Worm (Caenorhabditis elegans): ENCODE data around the gene Y54G2A.28.
A peak's percentile ranks its signal among the peaks of the same experiment; 100 is the strongest.

The Y54G2A.28 gene

DNA sequence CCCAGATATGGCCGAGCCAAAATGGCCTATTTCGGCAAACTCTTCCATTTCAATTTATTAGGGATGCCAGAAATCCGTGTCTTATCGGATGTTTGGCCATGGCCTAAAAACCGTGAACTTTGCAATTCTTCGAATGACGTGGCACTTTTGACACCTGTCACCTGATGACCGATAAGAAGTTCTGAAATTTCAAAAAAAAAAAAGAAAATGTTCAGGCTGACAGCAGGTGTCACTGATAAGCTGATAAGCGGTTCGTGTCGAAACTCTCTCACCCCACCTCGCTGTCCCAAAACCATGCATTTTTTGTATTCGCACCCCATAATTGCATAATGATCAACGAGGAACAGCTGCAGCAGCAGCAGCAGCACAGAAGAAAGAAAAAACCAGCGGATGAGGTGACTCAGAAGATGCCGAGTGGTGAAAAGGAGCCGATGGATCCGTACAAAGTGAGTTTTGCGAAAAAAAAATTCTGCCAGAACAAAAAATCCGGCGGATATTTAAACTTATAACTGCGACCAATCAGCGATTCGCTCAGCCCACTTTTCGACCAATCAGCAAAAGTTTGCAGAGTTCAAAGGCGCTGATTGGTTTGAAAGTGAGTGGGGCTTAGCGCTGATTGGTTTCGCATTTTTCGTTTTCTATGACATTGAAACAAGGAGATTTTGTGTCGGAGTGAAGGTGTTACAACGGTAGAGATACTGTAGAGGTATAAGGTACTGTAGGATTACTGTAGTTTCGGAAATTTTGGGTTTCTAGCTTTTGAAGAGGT lies at the start of gene Y54G2A.28, which contains the start of gene vrp-1:
Gene Y54G2A.28 (minus strand): TSS at position 48 of the 769 bp plus-strand sequence.
Gene vrp-1 (plus strand): TSS at position 214 of the 769 bp plus-strand sequence.
- TF ChIP-seq Y95B8A.8 (GFP tag; IDR thresholded peaks at IDR 0.05) (no peak), unc-62 (GFP tag; optimal IDR thresholded peaks at IDR 0.05) (peak; percentile 97), attf-5 (GFP tag; optimal IDR thresholded peaks at IDR 0.05) (peak; percentile 10), Y53G8AR.9 (GFP tag; conservative IDR thresholded peaks at IDR 0.05) (no peak), gei-17 (GFP tag; optimal IDR thresholded peaks at IDR 0.05) (no peak), egl-44 (GFP tag; IDR thresholded peaks at IDR 0.05) (no peak), hrde-1 (tag; optimal IDR thresholded peaks at IDR 0.05; ENCODE audit: borderline replicate concordance) (no peak), ztf-28 (GFP tag; IDR thresholded peaks at IDR 0.05) (no peak), B0261.1 (tag; optimal IDR thresholded peaks at IDR 0.05) (no peak), attf-3 (GFP tag; conservative IDR thresholded peaks at IDR 0.05) (no peak), tlf-1 (GFP tag; optimal IDR thresholded peaks at IDR 0.05) (peak; percentile 5), nhr-120 (GFP tag; IDR thresholded peaks at IDR 0.05) (no peak), ceh-40 (GFP tag; IDR thresholded peaks at IDR 0.05) (no peak), xnd-1 (tag; optimal IDR thresholded peaks at IDR 0.05) (no peak), snpc-4 (GFP tag; optimal IDR thresholded peaks at IDR 0.05) (no peak), snpc-4 (tag; optimal IDR thresholded peaks at IDR 0.05) (no peak), aptf-2 (GFP tag; conservative IDR thresholded peaks at IDR 0.05) (no peak), nhr-90 (tag; optimal IDR thresholded peaks at IDR 0.05) (peak; percentile 39), mes-4 (tag; optimal IDR thresholded peaks at IDR 0.05) (no peak), F37B4.10 (GFP tag; IDR thresholded peaks at IDR 0.05) (no peak), aptf-3 (GFP tag; IDR thresholded peaks at IDR 0.05) (no peak), chd-7 (tag; optimal IDR thresholded peaks at IDR 0.05) (peak; percentile 8), ceh-91 (GFP tag; IDR thresholded peaks at IDR 0.05) (no peak), nhr-80 (tag; optimal IDR thresholded peaks at IDR 0.05) (peak; percentile 92), F55B11.4 (tag; optimal IDR thresholded peaks at IDR 0.05; ENCODE audit: borderline replicate concordance, insufficient read depth) (no peak), snpc-1.1 (tag; optimal IDR thresholded peaks at IDR 0.05; ENCODE audit: insufficient read depth) (no peak), zim-3 (tag; optimal IDR thresholded peaks at IDR 0.05) (no peak), ceh-27 (GFP tag; optimal IDR thresholded peaks at IDR 0.05) (no peak), mel-28 (tag; optimal IDR thresholded peaks at IDR 0.05; ENCODE audit: borderline replicate concordance) (no peak), efl-1 (GFP tag; optimal IDR thresholded peaks at IDR 0.05) (no peak), K12H6.12 (tag; optimal IDR thresholded peaks at IDR 0.05) (no peak), ama-1 (optimal IDR thresholded peaks at IDR 0.05) (no peak), ama-1 (GFP tag; optimal IDR thresholded peaks at IDR 0.05) (no peak), dpl-1 (GFP tag; optimal IDR thresholded peaks at IDR 0.05) (no peak), lag-1 (GFP tag; IDR thresholded peaks at IDR 0.05) (no peak), madf-10 (tag; optimal IDR thresholded peaks at IDR 0.05) (peak; percentile 1), dox-1 (GFP tag; IDR thresholded peaks at IDR 0.05) (peak; percentile 74), madf-8 (GFP tag; conservative IDR thresholded peaks at IDR 0.05) (no peak), madf-3 (GFP tag; IDR thresholded peaks at IDR 0.05) (no peak), ztf-22 (GFP tag; optimal IDR thresholded peaks at IDR 0.05) (no peak), F49E8.2 (tag; optimal IDR thresholded peaks at IDR 0.05; ENCODE audit: insufficient read depth) (no peak), ZK185.1 (tag; optimal IDR thresholded peaks at IDR 0.05; ENCODE audit: poor library complexity, severe bottlenecking) (no peak), egrh-3 (GFP tag; IDR thresholded peaks at IDR 0.05) (no peak), unc-130 (GFP tag; optimal IDR thresholded peaks at IDR 0.05) (no peak), pbrm-1 (GFP tag; IDR thresholded peaks at IDR 0.05) (no peak), mxl-1 (tag; optimal IDR thresholded peaks at IDR 0.05) (no peak), fkh-3 (tag; optimal IDR thresholded peaks at IDR 0.05) (no peak), ztf-18 (tag; optimal IDR thresholded peaks at IDR 0.05) (no peak), him-1 (tag; optimal IDR thresholded peaks at IDR 0.05) (no peak)
